Fruit fly (Drosophila melanogaster): ENCODE data around the gene hng3.

Gene hng3

dm6 chr3L:785726-786351, 30.6 kb upstream of the hng3 start:
- TF ChIP-seq noc (tag; optimal IDR thresholded peaks at IDR 0.05): no peak

- TF ChIP-seq noc (tag; optimal IDR thresholded peaks at IDR 0.05): peak; percentile 77
Observed at dm6 chr3L:784111-784960, 29.0 kb upstream of the hng3 start.

- no peak for TF ChIP-seq noc (tag; optimal IDR thresholded peaks at IDR 0.05)
Observed at dm6 chr3L:782937-783336, 27.6 kb upstream of the hng3 start.

dm6 chr3L:782521-782920, 27.2 kb upstream of the hng3 start:
- TF ChIP-seq noc (tag; optimal IDR thresholded peaks at IDR 0.05): no peak

DNA sequence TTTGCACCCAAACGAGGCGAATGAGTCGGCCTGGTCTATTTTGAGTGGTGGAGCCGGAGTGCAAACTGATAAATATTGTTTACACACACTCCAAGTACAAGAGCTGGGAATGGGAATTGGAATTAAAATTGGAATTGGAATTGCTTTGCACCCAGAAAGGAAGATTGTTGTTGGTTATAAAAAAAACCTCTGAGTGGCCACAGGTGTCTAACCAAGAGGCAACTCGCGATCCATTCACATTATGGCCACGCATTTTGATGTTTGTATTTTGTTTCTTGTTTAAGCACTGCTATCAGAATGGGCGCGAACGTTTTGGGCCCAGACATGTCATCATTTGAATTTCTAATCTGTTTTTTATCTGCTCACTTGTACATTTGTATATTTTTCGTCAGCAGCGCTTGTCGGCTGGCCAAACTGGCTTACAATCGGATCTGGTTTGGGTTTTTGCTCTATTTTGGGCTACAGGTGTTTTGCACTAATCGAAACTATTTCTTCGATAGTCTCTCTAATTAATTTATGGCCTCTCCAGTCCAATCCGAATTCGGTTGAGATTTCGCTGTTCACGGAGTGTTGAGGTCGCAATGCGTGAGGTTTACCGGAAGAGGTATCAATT, 26.5 kb upstream of the hng3 start:
- TF ChIP-seq noc (tag; optimal IDR thresholded peaks at IDR 0.05): peak; percentile 40

- peak; percentile 85 for TF ChIP-seq noc (tag; optimal IDR thresholded peaks at IDR 0.05)
Observed at dm6 chr3L:780867-781701, 25.8 kb upstream of the hng3 start.

DNA sequence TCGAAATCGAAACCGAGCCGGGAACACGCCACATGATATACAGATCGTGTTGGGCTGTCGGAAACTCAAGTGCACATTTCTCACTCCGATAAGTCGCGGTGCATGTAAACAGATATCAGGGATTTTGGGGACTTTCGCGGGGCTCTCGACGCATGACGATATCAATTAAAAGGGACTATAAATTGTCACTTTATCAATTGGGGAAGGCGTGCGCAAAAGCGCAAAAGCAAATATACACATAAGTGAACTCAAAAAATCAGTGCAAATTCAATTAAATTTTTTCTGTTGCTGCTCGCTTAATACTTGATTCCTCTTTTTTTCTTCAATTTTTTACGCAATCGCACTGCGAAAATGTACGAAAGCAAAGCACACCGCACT, 25.2 kb upstream of the hng3 start:
- no peak for TF ChIP-seq noc (tag; optimal IDR thresholded peaks at IDR 0.05)

DNA sequence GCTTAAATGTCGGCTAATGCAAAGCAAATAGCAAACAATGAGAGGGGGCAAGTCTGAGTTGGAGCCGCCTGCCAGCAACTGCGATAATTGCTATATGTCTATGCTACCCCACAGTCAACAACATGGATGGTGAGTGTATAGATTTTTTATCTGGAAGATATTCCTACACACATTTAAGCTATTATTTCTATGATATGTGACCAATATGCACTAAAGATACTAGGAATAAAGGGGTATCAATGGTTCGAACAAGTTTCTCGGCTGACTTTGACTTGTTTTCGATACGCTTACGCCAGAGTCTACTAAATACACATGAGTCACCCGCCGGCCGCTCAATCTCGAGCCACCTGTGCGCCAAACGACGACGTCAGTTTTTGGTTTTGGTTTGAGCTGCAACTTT, 23.7 kb upstream of the hng3 start:
- no peak for TF ChIP-seq noc (tag; optimal IDR thresholded peaks at IDR 0.05)

- no peak for TF ChIP-seq noc (tag; optimal IDR thresholded peaks at IDR 0.05)
Observed at dm6 chr3L:777299-777699, 22.0 kb upstream of the hng3 start.

DNA sequence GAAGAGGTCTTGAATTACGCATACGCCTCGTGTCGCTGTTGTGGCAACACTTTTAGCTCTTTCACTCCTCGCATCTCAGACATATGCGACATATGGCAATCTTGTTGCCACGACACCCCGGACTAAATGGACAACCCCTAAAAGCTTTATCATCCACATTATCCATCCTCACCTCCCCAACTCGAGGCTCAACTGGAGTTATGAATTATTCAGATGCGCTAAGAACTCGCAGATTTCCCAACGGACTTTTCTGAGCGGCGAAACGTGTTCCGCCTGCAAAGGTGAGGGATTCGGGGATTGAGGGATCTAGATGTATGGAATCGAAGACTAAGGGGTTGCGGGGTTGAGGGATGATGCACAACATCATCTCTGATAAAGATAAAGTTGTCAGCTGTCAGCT, 21.4 kb upstream of the hng3 start:
- no peak for TF ChIP-seq noc (tag; optimal IDR thresholded peaks at IDR 0.05)

DNA sequence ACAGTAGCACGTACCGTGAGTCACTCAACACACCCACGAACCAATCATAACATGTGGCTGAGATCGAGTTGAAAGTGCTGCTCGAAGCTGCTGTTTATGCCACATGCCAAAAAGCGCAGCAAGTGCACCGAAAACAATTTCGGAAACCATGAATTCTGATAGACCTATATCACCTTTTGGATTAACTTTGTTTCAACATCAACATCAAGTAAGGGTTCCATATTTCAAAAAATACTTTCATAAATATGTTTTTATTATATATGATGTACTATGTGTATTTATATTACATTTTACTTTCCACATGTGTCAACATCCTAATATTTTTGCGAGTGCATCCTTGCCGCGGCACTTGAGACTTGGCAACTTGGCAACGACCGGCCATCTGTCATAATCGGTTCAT, 20.9 kb upstream of the hng3 start:
- no peak for TF ChIP-seq noc (tag; optimal IDR thresholded peaks at IDR 0.05)

- TF ChIP-seq noc (tag; optimal IDR thresholded peaks at IDR 0.05): no peak
Observed at dm6 chr3L:775053-775355, 19.7 kb upstream of the hng3 start.

DNA sequence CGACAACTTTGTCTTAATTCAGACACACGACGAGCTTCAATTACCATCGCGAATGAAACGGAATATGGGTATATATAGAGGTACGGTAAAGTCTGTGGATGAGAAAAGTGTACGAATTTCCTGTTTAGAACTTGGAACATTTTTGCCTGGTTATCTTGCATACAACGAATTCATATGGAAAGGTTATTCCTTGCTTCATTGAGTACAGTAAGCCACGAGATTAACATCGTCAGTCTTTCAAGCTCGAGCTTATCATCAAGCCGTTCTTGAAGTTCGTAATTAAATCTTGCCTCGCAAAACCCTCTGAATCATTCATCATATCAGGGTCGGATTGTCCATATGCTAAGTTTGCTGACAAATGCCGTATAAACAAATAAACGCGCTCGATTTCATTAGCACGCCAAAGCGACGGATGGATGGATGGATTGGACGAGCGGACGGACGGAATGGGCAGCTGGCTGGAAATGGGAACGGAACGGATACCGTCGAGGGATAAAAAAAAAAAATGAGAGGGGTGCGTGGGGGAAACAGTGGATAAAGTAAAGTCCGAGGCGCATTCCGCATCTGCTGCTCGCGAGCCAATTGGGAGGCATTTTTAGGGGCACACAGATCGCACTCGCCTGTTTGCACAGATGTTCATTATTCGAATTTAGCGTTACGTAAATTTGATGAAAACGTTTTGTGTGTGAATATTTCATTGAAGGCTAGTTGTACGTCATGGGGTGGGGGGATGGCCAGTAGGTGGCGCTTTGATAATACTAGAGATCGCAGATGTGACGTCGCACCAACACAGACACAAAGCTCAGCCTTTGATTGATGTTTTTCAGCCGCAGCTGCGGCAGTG, 19.1 kb upstream of the hng3 start:
- peak; percentile 11 for TF ChIP-seq noc (tag; optimal IDR thresholded peaks at IDR 0.05)

- TF ChIP-seq noc (tag; optimal IDR thresholded peaks at IDR 0.05): no peak
Observed at dm6 chr3L:772193-772592, 16.9 kb upstream of the hng3 start.

DNA sequence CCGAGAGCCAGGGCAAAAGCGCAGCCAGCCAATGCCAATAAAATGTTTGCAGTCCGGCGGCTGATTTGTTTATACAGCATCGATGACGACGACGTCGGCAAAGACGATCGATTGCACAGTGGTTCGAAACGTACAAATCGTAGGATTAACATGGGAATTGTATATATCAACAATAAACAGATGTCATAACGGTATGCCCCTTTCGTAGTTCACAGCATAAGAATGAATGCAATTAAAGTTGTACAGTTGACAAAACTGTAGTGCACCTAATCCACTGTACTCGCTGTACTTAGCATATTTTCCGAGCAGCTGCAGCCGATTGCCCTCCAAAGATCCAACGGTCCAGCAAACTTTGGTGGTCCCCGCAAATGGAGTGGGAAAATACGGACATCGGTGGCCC, 16.1 kb upstream of the hng3 start:
- no peak for TF ChIP-seq noc (tag; optimal IDR thresholded peaks at IDR 0.05)
